Fruit fly (Drosophila melanogaster) whole organism, wandering third instar larva: ENCODE data around the gene Oatp33Ea.
A peak's percentile ranks its signal among the peaks of the same experiment; 100 is the strongest.

ENCODE experiments used
- Abd-B ChIP-seq: fragments of >200 bp; optimal IDR thresholded peaks from 2 replicates; lab custom pipeline; 2017; ENCODE audit warnings: missing biosample characterization, missing genetic modification characterization
- CG32264 ChIP-seq: fragments of 200-800 bp; sonication (Bioruptor generic); optimal IDR thresholded peaks from 2 replicates; lab custom pipeline; 2016; ENCODE audit warnings: missing biosample characterization, missing genetic modification characterization
- CG9705 ChIP-seq: fragments of 200-800 bp; sonication (Bioruptor generic); optimal IDR thresholded peaks from 2 replicates; lab custom pipeline; 2018; ENCODE audit warnings: missing biosample characterization, mild to moderate bottlenecking, missing genetic modification characterization
- CrebA ChIP-seq: fragments of 200-800 bp; sonication (Bioruptor generic); optimal IDR thresholded peaks from 2 replicates; lab custom pipeline; 2016; ENCODE audit warnings: missing biosample characterization, mild to moderate bottlenecking, missing genetic modification characterization, borderline replicate concordance
- Dif ChIP-seq: fragments of 200-275, 200-300 bp; sonication (Bioruptor generic); optimal IDR thresholded peaks from 2 replicates; lab custom pipeline; 2018; ENCODE audit warnings: missing biosample characterization, missing genetic modification characterization; ENCODE audit not compliant: partially characterized antibody
- HLH106 ChIP-seq: fragments of 200-800 bp; optimal IDR thresholded peaks from 3 replicates; lab custom pipeline; 2019; ENCODE audit warnings: missing biosample characterization, mild to moderate bottlenecking, missing genetic modification characterization, moderate library complexity
- Hnf4 ChIP-seq: fragments of 200-800 bp; sonication (Bioruptor generic); optimal IDR thresholded peaks from 2 replicates; lab custom pipeline; 2016; ENCODE audit warnings: missing biosample characterization, mild to moderate bottlenecking, missing genetic modification characterization
- Hr83 ChIP-seq: fragments of 200-300 bp; sonication (Bioruptor generic); optimal IDR thresholded peaks from 2 replicates; lab custom pipeline; 2016; ENCODE audit warnings: missing biosample characterization, mild to moderate bottlenecking, missing genetic modification characterization, moderate library complexity; ENCODE audit not compliant: poor library complexity, severe bottlenecking
- Jra ChIP-seq: sonication (Bioruptor generic); optimal IDR thresholded peaks from 2 replicates; lab custom pipeline; 2016; ENCODE audit warnings: missing biosample characterization, missing genetic modification characterization
- Mio ChIP-seq: sonication (Bioruptor generic); optimal IDR thresholded peaks from 2 replicates; lab custom pipeline; 2016; ENCODE audit warnings: missing biosample characterization, missing genetic modification characterization
- Myc ChIP-seq: fragments of >200 bp; optimal IDR thresholded peaks from 2 replicates; lab custom pipeline; 2017
- N ChIP-seq: fragments of >200 bp; optimal IDR thresholded peaks from 2 replicates; lab custom pipeline; 2018; ENCODE audit warnings: missing biosample characterization, missing external identifiers, missing genetic modification characterization
- OdsH ChIP-seq: fragments of 200-800 bp; sonication (Bioruptor generic); optimal IDR thresholded peaks from 2 replicates; lab custom pipeline; 2016; ENCODE audit warnings: missing biosample characterization, mild to moderate bottlenecking, missing genetic modification characterization
- Rel ChIP-seq, 2 experiments: fragments of 200-800 bp; sonication (Bioruptor generic) in 1 of 2; optimal IDR thresholded peaks; 2 replicates in 1 of 2; 3 replicates in 1 of 2; lab custom pipeline; 2016 to 2019; ENCODE audit warnings: mild to moderate bottlenecking in 2 of 2, missing biosample characterization in 2 of 2, missing genetic modification characterization in 2 of 2, moderate library complexity in 1 of 2
- br ChIP-seq: fragments of 200-800 bp; sonication (Bioruptor generic); optimal IDR thresholded peaks from 2 replicates; lab custom pipeline; 2016; ENCODE audit warnings: missing biosample characterization, missing genetic modification characterization
- dl ChIP-seq, 2 experiments: fragments of 175-275, 200-275 bp in 1 of 2; fragments of 200-275 bp in 1 of 2; sonication (Bioruptor generic); optimal IDR thresholded peaks; lab custom pipeline; 2018; ENCODE audit warnings: mild to moderate bottlenecking in 2 of 2, missing biosample characterization in 2 of 2, missing genetic modification characterization in 2 of 2, moderate library complexity in 2 of 2; ENCODE audit not compliant: partially characterized antibody in 2 of 2, insufficient read depth in 1 of 2
- dmrt93B ChIP-seq: fragments of 200-800 bp; sonication (Bioruptor generic); optimal IDR thresholded peaks from 2 replicates; lab custom pipeline; 2018; ENCODE audit warnings: missing biosample characterization, mild to moderate bottlenecking, missing genetic modification characterization
- ey ChIP-seq: fragments of 200-800 bp; sonication (Bioruptor generic); optimal IDR thresholded peaks from 2 replicates; lab custom pipeline; 2016; ENCODE audit warnings: missing biosample characterization, missing genetic modification characterization
- foxo ChIP-seq, 2 experiments: fragments of 200-800 bp; sonication (Bioruptor generic); optimal IDR thresholded peaks; 2 replicates in 1 of 2; 3 replicates in 1 of 2; lab custom pipeline; 2016 to 2017; ENCODE audit warnings: missing biosample characterization in 2 of 2, missing genetic modification characterization in 2 of 2
- fru ChIP-seq: fragments of 200-800 bp; sonication (Bioruptor generic); optimal IDR thresholded peaks from 3 replicates; lab custom pipeline; 2016; ENCODE audit warnings: missing biosample characterization, mild to moderate bottlenecking, missing genetic modification characterization
- h ChIP-seq: fragments of 200-800 bp; sonication (Bioruptor generic); optimal IDR thresholded peaks from 3 replicates; lab custom pipeline; 2016; ENCODE audit warnings: missing biosample characterization, mild to moderate bottlenecking, missing genetic modification characterization
- jim ChIP-seq: fragments of 175-275, 200-325 bp; sonication (Bioruptor generic); optimal IDR thresholded peaks from 2 replicates; lab custom pipeline; 2016; ENCODE audit warnings: missing biosample characterization, mild to moderate bottlenecking, missing genetic modification characterization
- lola ChIP-seq: fragments of >200 bp; optimal IDR thresholded peaks from 2 replicates; lab custom pipeline; 2017; ENCODE audit warnings: missing biosample characterization, missing genetic modification characterization
- pan ChIP-seq: fragments of >200 bp; optimal IDR thresholded peaks from 2 replicates; lab custom pipeline; 2017
- psq ChIP-seq: fragments of 200-800 bp; sonication (Bioruptor generic); optimal IDR thresholded peaks from 3 replicates; lab custom pipeline; 2017; ENCODE audit warnings: missing biosample characterization, mild to moderate bottlenecking, missing genetic modification characterization, moderate library complexity
- rgr ChIP-seq: fragments of 200-800 bp; sonication (Bioruptor generic); optimal IDR thresholded peaks from 3 replicates; lab custom pipeline; 2016; ENCODE audit warnings: missing biosample characterization, mild to moderate bottlenecking, missing genetic modification characterization
- sage ChIP-seq: fragments of 200-800 bp; sonication (Bioruptor generic); optimal IDR thresholded peaks from 2 replicates; lab custom pipeline; 2016; ENCODE audit warnings: missing biosample characterization, mild to moderate bottlenecking, missing genetic modification characterization
- sv ChIP-seq: fragments of 200-800 bp; sonication (Bioruptor generic); optimal IDR thresholded peaks from 3 replicates; lab custom pipeline; 2016; ENCODE audit warnings: missing biosample characterization, missing genetic modification characterization
- woc ChIP-seq: sonication (Bioruptor generic); optimal IDR thresholded peaks from 2 replicates; lab custom pipeline; 2016; ENCODE audit warnings: missing biosample characterization, mild to moderate bottlenecking, missing genetic modification characterization

Oatp33Ea gene

dm6 chr2L:12424555-12424954 is 21.2 kb downstream of the Oatp33Ea start, which contains the start of gene Fam92:
Gene Fam92 (plus strand): TSS chr2L:12424904.
- TF ChIP-seq br (GFP tag; lab: Kevin White, UChicago) = peak; percentile 68
- TF ChIP-seq psq = peak; percentile 32
- no peak for TF ChIP-seq lola (GFP tag; lab: Kevin White, UChicago)
- peak; percentile 10 for TF ChIP-seq CG32264 (GFP tag; lab: Kevin White, UChicago)
- no peak for TF ChIP-seq pan (lab: Kevin White, UChicago)
- peak; percentile 64 for TF ChIP-seq Myc (lab: Kevin White, UChicago)
- no peak for TF ChIP-seq Rel (GFP tag; optimal IDR thresholded peaks at IDR 0.05; lab: Kevin White, UChicago)
- peak; percentile 11 for TF ChIP-seq Rel (tag; optimal IDR thresholded peaks at IDR 0.05; lab: Kevin White, UChicago)
- TF ChIP-seq sv (GFP tag; lab: Kevin White, UChicago) = no peak
- peak; percentile 46 for TF ChIP-seq Jra (GFP tag; lab: Kevin White, UChicago)
- no peak for TF ChIP-seq dl (GFP tag; optimal IDR thresholded peaks at IDR 0.05; lab: Kevin White, UChicago; ENCODE audit: insufficient read depth in 1 of 2, partially characterized antibody in 2 of 2)
- TF ChIP-seq Hnf4 = peak; percentile 54
- TF ChIP-seq foxo (GFP tag; optimal IDR thresholded peaks at IDR 0.05; lab: Kevin White, UChicago) = peak in 1 of 2 experiments; percentile 74
- no peak for TF ChIP-seq jim (GFP tag; lab: Kevin White, UChicago)
- TF ChIP-seq Mio = peak; percentile 43
- TF ChIP-seq HLH106 (tag; lab: Kevin White, UChicago) = peak; percentile 47
- peak; percentile 55 for TF ChIP-seq sage
- TF ChIP-seq ey = peak; percentile 46
- TF ChIP-seq h (GFP tag; lab: Kevin White, UChicago) = peak; percentile 66
- TF ChIP-seq Hr83 (GFP tag; lab: Kevin White, UChicago) = peak; percentile 39
- no peak for TF ChIP-seq dmrt93B (GFP tag; lab: Kevin White, UChicago)
- TF ChIP-seq rgr = peak; percentile 69
- peak; percentile 67 for TF ChIP-seq fru (GFP tag; lab: Kevin White, UChicago)
- peak; percentile 57 for TF ChIP-seq OdsH (GFP tag; lab: Kevin White, UChicago)
- TF ChIP-seq CG9705 (GFP tag; lab: Kevin White, UChicago) = peak; percentile 34

dm6 chr2L:12423106-12423836 is 22.5 kb downstream of the Oatp33Ea start, which contains the start of gene vir-1:
Gene vir-1 (minus strand): TSS chr2L:12423439.
- no peak for TF ChIP-seq pan (lab: Kevin White, UChicago)
- TF ChIP-seq br (GFP tag; lab: Kevin White, UChicago) = no peak
- TF ChIP-seq HLH106 (tag; lab: Kevin White, UChicago) = no peak
- TF ChIP-seq N (GFP tag; lab: Kevin White, UChicago) = no peak
- peak; percentile 19 for TF ChIP-seq psq
- no peak for TF ChIP-seq CG9705 (GFP tag; lab: Kevin White, UChicago)
- TF ChIP-seq Dif (GFP tag; lab: Kevin White, UChicago) = peak; percentile 36
- no peak for TF ChIP-seq Abd-B (GFP tag; lab: Kevin White, UChicago)
- no peak for TF ChIP-seq sv (GFP tag; lab: Kevin White, UChicago)
- no peak for TF ChIP-seq Hr83 (GFP tag; lab: Kevin White, UChicago)
- TF ChIP-seq dl (GFP tag; optimal IDR thresholded peaks at IDR 0.05; lab: Kevin White, UChicago; ENCODE audit: insufficient read depth in 1 of 2, partially characterized antibody in 2 of 2) = no peak
- TF ChIP-seq Myc (lab: Kevin White, UChicago) = no peak
- no peak for TF ChIP-seq dmrt93B (GFP tag; lab: Kevin White, UChicago)
- no peak for TF ChIP-seq fru (GFP tag; lab: Kevin White, UChicago)

DNA sequence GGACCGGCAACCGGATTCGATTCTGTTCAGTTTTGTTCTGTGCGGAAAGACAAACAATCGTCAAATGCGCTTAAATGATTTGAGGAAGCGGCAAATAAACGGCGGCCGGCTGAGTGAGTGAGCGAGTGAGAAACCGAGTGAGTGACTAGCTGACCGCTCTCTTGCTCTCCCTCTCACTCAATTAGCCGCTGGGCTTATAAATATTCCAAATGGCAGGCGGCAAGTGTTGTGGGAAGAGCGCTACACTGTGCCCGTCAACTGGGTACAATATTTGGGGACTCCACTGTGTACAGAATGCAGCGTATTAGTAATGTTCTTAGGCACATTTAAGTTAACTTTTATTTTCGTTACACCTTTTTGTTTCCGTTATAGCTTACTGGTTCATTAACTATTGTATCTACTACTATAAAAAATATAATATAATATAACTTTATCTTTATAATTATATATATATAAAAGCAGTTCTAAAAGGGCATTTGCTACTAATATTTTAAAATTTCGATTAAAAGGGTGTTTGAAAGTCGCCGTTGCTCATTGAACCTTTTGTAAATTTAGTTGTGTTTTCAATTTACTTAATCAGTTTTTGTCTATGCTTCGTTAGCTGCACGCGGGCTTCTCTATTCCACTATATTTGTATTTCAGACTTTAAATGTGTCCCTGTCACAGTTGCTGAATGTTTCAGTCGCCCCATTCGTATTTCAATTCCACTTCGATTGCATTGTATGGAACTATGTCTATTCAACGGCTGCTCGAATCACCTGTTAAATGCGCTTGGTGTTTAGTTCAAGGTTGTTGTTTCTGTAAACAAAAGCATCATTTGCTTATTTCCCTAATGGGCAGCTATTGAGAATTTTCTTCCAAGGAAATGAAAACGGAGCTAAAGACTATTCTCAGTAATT is 23.7 kb downstream of the Oatp33Ea start:
- TF ChIP-seq woc (GFP tag; lab: Kevin White, UChicago) = no peak
- peak; percentile 21 to 74 for TF ChIP-seq dl (GFP tag; optimal IDR thresholded peaks at IDR 0.05; lab: Kevin White, UChicago; ENCODE audit: insufficient read depth in 1 of 2, partially characterized antibody in 2 of 2)
- TF ChIP-seq Rel (GFP tag; optimal IDR thresholded peaks at IDR 0.05; lab: Kevin White, UChicago) = no peak
- TF ChIP-seq Rel (tag; optimal IDR thresholded peaks at IDR 0.05; lab: Kevin White, UChicago) = no peak
- TF ChIP-seq CrebA (GFP tag; lab: Kevin White, UChicago) = no peak
- peak; percentile 23 for TF ChIP-seq Dif (GFP tag; lab: Kevin White, UChicago)
- TF ChIP-seq HLH106 (tag; lab: Kevin White, UChicago) = no peak
- TF ChIP-seq Hnf4 = peak; percentile 6
- no peak for TF ChIP-seq Mio
- peak; percentile 16 for TF ChIP-seq rgr
- TF ChIP-seq psq = no peak
